Fruit fly (Drosophila melanogaster): ENCODE results near the gene Gyf.
"Not testable (repeated sequence)": the region's sequence is repeated elsewhere in the genome, so short reads cannot be mapped to it uniquely, and the experiment has no call there.

DNA sequence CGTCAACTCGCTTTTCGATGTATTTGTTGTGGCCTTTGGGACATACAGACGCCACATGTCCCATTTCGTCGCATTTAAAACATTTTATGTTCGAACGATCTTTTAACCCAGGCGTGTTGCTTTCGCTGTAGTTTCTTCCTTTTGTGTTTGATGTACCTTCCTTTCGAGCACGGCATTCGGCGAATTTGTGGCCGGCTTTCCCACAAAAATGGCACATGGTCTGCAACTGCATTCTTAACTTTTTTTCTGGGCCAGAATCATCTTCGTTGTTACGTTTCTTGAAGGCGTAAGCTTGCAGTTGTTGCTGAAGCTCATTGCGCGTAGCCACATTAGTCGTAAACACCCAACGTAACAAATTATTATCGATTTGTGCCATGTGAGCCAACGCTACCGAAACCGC is 45.4 kb upstream of the Gyf start, which contains the start of gene unc-13:
- not testable (repeated sequence) for TF ChIP-seq CG6792 (GFP tag; optimal IDR thresholded peaks at IDR 0.05); CG8319 (GFP tag; optimal IDR thresholded peaks at IDR 0.05); Gug (GFP tag; IDR thresholded peaks at IDR 0.05); CG9139 (GFP tag; optimal IDR thresholded peaks at IDR 0.05); cyc (GFP tag; optimal IDR thresholded peaks at IDR 0.05)

Data from whole organism, prepupa.